Fruit fly (Drosophila melanogaster) whole organism, prepupa: ENCODE data around the gene Cbs.

ENCODE experiments used
- CG31627 ChIP-seq: fragments of 200-800 bp; sonication (Bioruptor generic); optimal IDR thresholded peaks from 3 replicates; lab custom pipeline; 2016; ENCODE audit warnings: missing biosample characterization, missing genetic modification characterization
- CG3919 ChIP-seq: fragments of 200-800 bp; sonication (Bioruptor generic); optimal IDR thresholded peaks from 3 replicates; lab custom pipeline; 2016; ENCODE audit warnings: missing biosample characterization, missing genetic modification characterization
- Eip75B ChIP-seq: fragments of 200-800 bp; sonication (Bioruptor generic); optimal IDR thresholded peaks from 3 replicates; lab custom pipeline; 2016; ENCODE audit warnings: missing biosample characterization, missing genetic modification characterization
- net ChIP-seq: fragments of 200-800 bp; sonication (Bioruptor generic); optimal IDR thresholded peaks from 3 replicates; lab custom pipeline; 2016; ENCODE audit warnings: missing biosample characterization, missing genetic modification characterization
- pdm3 ChIP-seq: fragments of 200-800 bp; sonication (Bioruptor generic); optimal IDR thresholded peaks from 3 replicates; lab custom pipeline; 2016; ENCODE audit warnings: missing biosample characterization, missing genetic modification characterization

The Cbs gene

DNA sequence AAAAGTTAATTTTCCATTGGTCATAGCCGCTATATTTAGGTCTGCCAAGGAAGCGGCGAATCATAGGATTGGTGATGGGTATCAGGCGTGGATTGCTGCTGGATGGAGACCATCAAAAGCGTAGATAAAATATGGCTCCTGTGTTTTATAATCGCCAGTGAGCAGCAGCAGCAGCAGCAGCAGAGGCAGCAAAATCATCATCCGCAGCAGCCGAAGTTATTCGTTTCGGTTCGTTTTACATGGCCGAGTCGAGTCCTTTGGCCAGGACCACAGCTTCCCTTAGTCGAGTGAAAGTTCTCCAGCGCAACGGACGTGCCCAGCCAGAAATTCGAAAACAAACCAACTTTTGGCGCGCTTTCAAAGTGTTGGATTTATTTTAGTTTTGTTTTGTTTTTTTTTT is 48.6 kb downstream of the Cbs start, which contains the start of gene stg1:
TSS of gene stg1 (plus strand) at position 301 of the 400 bp plus-strand sequence.
- TF ChIP-seq pdm3 (no peak), Eip75B (GFP tag; lab: Kevin White, UChicago) (no peak), net (GFP tag; lab: Kevin White, UChicago) (no peak), CG31627 (GFP tag; lab: Kevin White, UChicago) (no peak), CG3919 (no peak)
- TF ChIP-seq, all 60 proteins: peak for 0
